In the genomic region with DNA sequence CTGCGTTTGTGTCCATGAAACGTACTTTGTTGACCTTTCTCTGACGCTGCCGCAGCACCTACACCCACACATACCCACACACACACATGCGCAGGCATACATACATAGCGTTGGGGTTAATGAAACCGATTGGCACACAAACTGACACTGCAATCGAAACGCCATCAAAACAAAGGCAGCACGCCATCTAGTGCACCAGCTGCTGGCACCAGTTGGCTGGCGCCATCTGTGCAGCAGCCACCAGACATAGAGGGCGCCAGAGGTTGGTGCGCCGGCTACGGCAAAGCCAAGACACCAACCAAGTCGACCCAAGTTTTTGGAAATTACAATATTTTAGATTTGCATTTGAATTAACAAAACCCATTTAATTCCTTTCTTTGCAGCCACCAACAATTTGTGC, we compare ENCODE assay signal across 3 fruit fly cellular contexts.
TF ChIP-seq lines count a peak whose summit lies in the region.

No protein-coding gene starts in this region.

TF ChIP-seq in whole organism, embryonic, 481 proteins besides CTCF, POLR2A, EP300 and RAD21 (continued from another document and continues in another):
- TF ChIP-seq pita (GFP tag; optimal IDR thresholded peaks at IDR 0.05; lab: Kevin White, UChicago) (peak; percentile 92), HLHmδ (GFP tag; optimal IDR thresholded peaks at IDR 0.05; lab: Kevin White, UChicago) (peak; percentile 15), Mes4 (GFP tag; optimal IDR thresholded peaks at IDR 0.05; lab: Kevin White, UChicago) (peak; percentile 32), CG7963 (GFP tag; IDR thresholded peaks at IDR 0.05; lab: Robert Waterston, UW; ENCODE audit: partially characterized antibody) (no peak), CG3838 (GFP tag; optimal IDR thresholded peaks at IDR 0.05; lab: Kevin White, UChicago) (no peak), bab2 (GFP tag; optimal IDR thresholded peaks at IDR 0.05; lab: Kevin White, UChicago) (peak; percentile 75), CG43689 (GFP tag; IDR thresholded peaks at IDR 0.05; lab: Robert Waterston, UW) (no peak), Gsc (GFP tag; IDR thresholded peaks at IDR 0.05; lab: Robert Waterston, UW) (peak; percentile 63), CG16813 (GFP tag; IDR thresholded peaks at IDR 0.05; lab: Robert Waterston, UW; ENCODE audit: partially characterized antibody) (peak; percentile 32; the same call in 1 of the 3 replicates), emc (GFP tag; optimal IDR thresholded peaks at IDR 0.05; lab: Kevin White, UChicago) (peak; percentile 53), Dfd (GFP tag; optimal IDR thresholded peaks at IDR 0.05; lab: Kevin White, UChicago) (no peak), HHEX (GFP tag; optimal IDR thresholded peaks at IDR 0.05; lab: Kevin White, UChicago) (peak; percentile 29), chm (GFP tag; IDR thresholded peaks at IDR 0.05; lab: Robert Waterston, UW) (peak; percentile 66; the same call in 1 of the 2 replicates), tap (tag; optimal IDR thresholded peaks at IDR 0.05; lab: Kevin White, UChicago) (no peak), Stat92E (GFP tag; optimal IDR thresholded peaks at IDR 0.05; lab: Kevin White, UChicago) (peak in 1 of 3 experiments; percentile 33), CG2199 (GFP tag; IDR thresholded peaks at IDR 0.05; lab: Robert Waterston, UW) (peak; percentile 97), D (optimal IDR thresholded peaks at IDR 0.05; lab: Kevin White, UChicago) (no peak), D (GFP tag; optimal IDR thresholded peaks at IDR 0.05; lab: Kevin White, UChicago) (no peak), Opbp (GFP tag; IDR thresholded peaks at IDR 0.05; lab: Robert Waterston, UW; ENCODE audit: partially characterized antibody) (peak; percentile 74; the same call in 2 of the 3 replicates), CG11085 (GFP tag; IDR thresholded peaks at IDR 0.05; lab: Robert Waterston, UW) (peak; percentile 78), esg (GFP tag; conservative IDR thresholded peaks at IDR 0.05; lab: Robert Waterston, UW) (peak; percentile 37; the same call in 1 of the 2 replicates), Bdp1 (GFP tag; optimal IDR thresholded peaks at IDR 0.05; lab: Kevin White, UChicago) (peak; percentile 52), usp (GFP tag; optimal IDR thresholded peaks at IDR 0.05; lab: Kevin White, UChicago) (no peak), wdn (GFP tag; IDR thresholded peaks at IDR 0.05; lab: Robert Waterston, UW) (no peak), pb (GFP tag; optimal IDR thresholded peaks at IDR 0.05; lab: Kevin White, UChicago) (peak; percentile 41), Gug (GFP tag; IDR thresholded peaks at IDR 0.05; lab: Robert Waterston, UW) (peak; percentile 92), pros (GFP tag; optimal IDR thresholded peaks at IDR 0.05; lab: Kevin White, UChicago) (no peak), prd (optimal IDR thresholded peaks at IDR 0.05; lab: Kevin White, UChicago) (no peak), prd (GFP tag; IDR thresholded peaks at IDR 0.05; lab: Robert Waterston, UW) (peak; percentile 85), CG6272 (GFP tag; IDR thresholded peaks at IDR 0.05; lab: Robert Waterston, UW) (peak; percentile 73), Spps (tag; optimal IDR thresholded peaks at IDR 0.05; lab: Kevin White, UChicago) (no peak), CG13296 (GFP tag; optimal IDR thresholded peaks at IDR 0.05; lab: Kevin White, UChicago) (no peak), Optix (GFP tag; IDR thresholded peaks at IDR 0.05; lab: Robert Waterston, UW) (peak; percentile 46; the same call in 1 of the 3 replicates), zf30C (GFP tag; optimal IDR thresholded peaks at IDR 0.05; lab: Kevin White, UChicago) (no peak), disco-r (GFP tag; optimal IDR thresholded peaks at IDR 0.05; lab: Kevin White, UChicago) (no peak), CG3065 (GFP tag; optimal IDR thresholded peaks at IDR 0.05; lab: Kevin White, UChicago) (peak; percentile 15), CG12942 (GFP tag; optimal IDR thresholded peaks at IDR 0.05; lab: Kevin White, UChicago) (peak; percentile 56), ro (GFP tag; IDR thresholded peaks at IDR 0.05; lab: Robert Waterston, UW) (peak; percentile 45; the same call in 1 of the 2 replicates), unpg (GFP tag; optimal IDR thresholded peaks at IDR 0.05; lab: Kevin White, UChicago) (no peak), kah (GFP tag; optimal IDR thresholded peaks at IDR 0.05; lab: Kevin White, UChicago) (no peak), H15 (GFP tag; IDR thresholded peaks at IDR 0.05; lab: Robert Waterston, UW) (peak; percentile 68; the same call in 2 of the 3 replicates)

TF ChIP-seq in whole organism, prepupa, 60 proteins besides CTCF, POLR2A, EP300 and RAD21 (continued from another document):
- TF ChIP-seq topi (GFP tag; optimal IDR thresholded peaks at IDR 0.05; lab: Kevin White, UChicago) = peak; percentile 15
- no peak for TF ChIP-seq salr (GFP tag; optimal IDR thresholded peaks at IDR 0.05; lab: Kevin White, UChicago)
- TF ChIP-seq CG11294 (GFP tag; IDR thresholded peaks at IDR 0.05; lab: Robert Waterston, UW) = no peak
- no peak for TF ChIP-seq ss (GFP tag; optimal IDR thresholded peaks at IDR 0.05; lab: Kevin White, UChicago)
- no peak for TF ChIP-seq CG8319 (GFP tag; optimal IDR thresholded peaks at IDR 0.05; lab: Kevin White, UChicago)
- TF ChIP-seq spab (GFP tag; optimal IDR thresholded peaks at IDR 0.05; lab: Kevin White, UChicago) = no peak
- no peak for TF ChIP-seq Sox15 (GFP tag; optimal IDR thresholded peaks at IDR 0.05; lab: Kevin White, UChicago)
- TF ChIP-seq Eip78C (GFP tag; lab: Kevin White, UChicago) = peak; percentile 53
- no peak for TF ChIP-seq achi (GFP tag; optimal IDR thresholded peaks at IDR 0.05; lab: Kevin White, UChicago)
- no peak for TF ChIP-seq CG8632 (GFP tag; optimal IDR thresholded peaks at IDR 0.05; lab: Kevin White, UChicago)
- TF ChIP-seq CG9139 (GFP tag; optimal IDR thresholded peaks at IDR 0.05; lab: Kevin White, UChicago) = no peak
- peak; percentile 57 for TF ChIP-seq lz (GFP tag; optimal IDR thresholded peaks at IDR 0.05; lab: Kevin White, UChicago)
- TF ChIP-seq Eip75B (GFP tag; optimal IDR thresholded peaks at IDR 0.05; lab: Kevin White, UChicago) = peak; percentile 15
- no peak for TF ChIP-seq Ets21C (GFP tag; optimal IDR thresholded peaks at IDR 0.05; lab: Kevin White, UChicago)
- TF ChIP-seq net (GFP tag; optimal IDR thresholded peaks at IDR 0.05; lab: Kevin White, UChicago) = no peak
- no peak for TF ChIP-seq CG6276 (GFP tag; optimal IDR thresholded peaks at IDR 0.05; lab: Kevin White, UChicago)
- TF ChIP-seq Blimp-1 (GFP tag; optimal IDR thresholded peaks at IDR 0.05; lab: Kevin White, UChicago) = no peak
- TF ChIP-seq CG31627 (GFP tag; optimal IDR thresholded peaks at IDR 0.05; lab: Kevin White, UChicago) = peak; percentile 71
- TF ChIP-seq Sox14 (GFP tag; optimal IDR thresholded peaks at IDR 0.05; lab: Kevin White, UChicago) = peak; percentile 65
- TF ChIP-seq CG16779 (tag; optimal IDR thresholded peaks at IDR 0.05; lab: Kevin White, UChicago) = no peak
- peak; percentile 31 for TF ChIP-seq CG3919 (GFP tag; optimal IDR thresholded peaks at IDR 0.05; lab: Kevin White, UChicago)
- no peak for TF ChIP-seq CG8119 (GFP tag; IDR thresholded peaks at IDR 0.05; lab: Robert Waterston, UW)
- no peak for TF ChIP-seq CG10669 (GFP tag; optimal IDR thresholded peaks at IDR 0.05; lab: Kevin White, UChicago)
- TF ChIP-seq Gug (GFP tag; IDR thresholded peaks at IDR 0.05; lab: Robert Waterston, UW) = no peak
- no peak for TF ChIP-seq fd85E (GFP tag; optimal IDR thresholded peaks at IDR 0.05; lab: Kevin White, UChicago)
- TF ChIP-seq CG11762 (GFP tag; optimal IDR thresholded peaks at IDR 0.05; lab: Kevin White, UChicago; ENCODE audit: insufficient read depth) = no peak
- no peak for TF ChIP-seq CG10631 (GFP tag; optimal IDR thresholded peaks at IDR 0.05; lab: Kevin White, UChicago)
- no peak for TF ChIP-seq Smox (GFP tag; optimal IDR thresholded peaks at IDR 0.05; lab: Kevin White, UChicago)
- no peak for TF ChIP-seq CG7368 (GFP tag; optimal IDR thresholded peaks at IDR 0.05; lab: Kevin White, UChicago)
- TF ChIP-seq CG15336 (GFP tag; IDR thresholded peaks at IDR 0.05; lab: Robert Waterston, UW) = no peak
- TF ChIP-seq pdm3 (GFP tag; optimal IDR thresholded peaks at IDR 0.05; lab: Kevin White, UChicago) = no peak
- peak; percentile 9 for TF ChIP-seq CG1621 (tag; optimal IDR thresholded peaks at IDR 0.05; lab: Kevin White, UChicago)
- peak; percentile 18 for TF ChIP-seq CG6792 (GFP tag; optimal IDR thresholded peaks at IDR 0.05; lab: Kevin White, UChicago)
- TF ChIP-seq cyc (GFP tag; optimal IDR thresholded peaks at IDR 0.05; lab: Kevin White, UChicago) = peak; percentile 73
- TF ChIP-seq Ets96B (tag; optimal IDR thresholded peaks at IDR 0.05; lab: Kevin White, UChicago) = no peak
- TF ChIP-seq Sox102F (GFP tag; optimal IDR thresholded peaks at IDR 0.05; lab: Kevin White, UChicago) = no peak
- TF ChIP-seq CG11902 (GFP tag; optimal IDR thresholded peaks at IDR 0.05; lab: Kevin White, UChicago) = peak; percentile 7
- no peak for TF ChIP-seq dsx (GFP tag; optimal IDR thresholded peaks at IDR 0.05; lab: Kevin White, UChicago; ENCODE audit: poor library complexity, severe bottlenecking)
- TF ChIP-seq svp (GFP tag; lab: Kevin White, UChicago) = peak; percentile 62
- no peak for TF ChIP-seq CG32006 (GFP tag; optimal IDR thresholded peaks at IDR 0.05; lab: Kevin White, UChicago)
- TF ChIP-seq CG4318 (GFP tag; optimal IDR thresholded peaks at IDR 0.05; lab: Kevin White, UChicago) = no peak
- peak; percentile 27 for TF ChIP-seq fkh (GFP tag; optimal IDR thresholded peaks at IDR 0.05; lab: Kevin White, UChicago)

TF ChIP-seq in whole organism, wandering third instar larva, 38 proteins besides CTCF, POLR2A, EP300 and RAD21 (continued from another document):
- TF ChIP-seq HLH106 (tag; optimal IDR thresholded peaks at IDR 0.05; lab: Kevin White, UChicago) (peak; percentile 53), Hr78 (GFP tag; optimal IDR thresholded peaks at IDR 0.05; lab: Kevin White, UChicago) (no peak), Dif (GFP tag; optimal IDR thresholded peaks at IDR 0.05; lab: Kevin White, UChicago; ENCODE audit: partially characterized antibody) (no peak), sv (GFP tag; optimal IDR thresholded peaks at IDR 0.05; lab: Kevin White, UChicago) (no peak), Dfd (GFP tag; optimal IDR thresholded peaks at IDR 0.05; lab: Kevin White, UChicago) (no peak), Abd-B (GFP tag; optimal IDR thresholded peaks at IDR 0.05; lab: Kevin White, UChicago) (no peak)
